Worm (Caenorhabditis elegans) whole organism, L2 larva: Measurements from ENCODE around the gene gpcp-1.
A peak's percentile ranks its signal among the peaks of the same experiment; 100 is the strongest.

Source experiments
- C34F6.9 ChIP-seq: fragments of 150-350 bp; optimal IDR thresholded peaks from 2 replicates; lab custom pipeline; 2014; ENCODE audit warnings: missing biosample characterization, missing genetic modification characterization
- F13H6.1 ChIP-seq: sonication (generic microtip); optimal IDR thresholded peaks from 2 replicates; lab custom pipeline; 2016; ENCODE audit warnings: missing genetic modification characterization, missing compliant biosample characterization
- R02D3.7 ChIP-seq: fragments of 150-350 bp; optimal IDR thresholded peaks from 2 replicates; lab custom pipeline; 2014; ENCODE audit warnings: missing biosample characterization, missing genetic modification characterization
- Y55F3AM.14 ChIP-seq: fragments of 200-800 bp; sonication (Bioruptor generic); optimal IDR thresholded peaks from 2 replicates; lab custom pipeline; 2018; ENCODE audit warnings: mild to moderate bottlenecking, missing genetic modification characterization, missing compliant biosample characterization
- ZK546.5 ChIP-seq: sonication (generic microtip); optimal IDR thresholded peaks from 2 replicates; lab custom pipeline; 2017; ENCODE audit warnings: missing biosample characterization, missing genetic modification characterization
- alr-1 ChIP-seq: fragments of 150-350 bp; optimal IDR thresholded peaks from 2 replicates; lab custom pipeline; 2014; ENCODE audit warnings: missing biosample characterization, missing genetic modification characterization
- aly-2 ChIP-seq: fragments of 150-350 bp; optimal IDR thresholded peaks from 2 replicates; lab custom pipeline; 2014; ENCODE audit warnings: missing biosample characterization, missing genetic modification characterization
- ama-1 ChIP-seq: fragments of 150-350 bp; optimal IDR thresholded peaks from 2 replicates; lab custom pipeline; 2018; ENCODE audit warnings: inconsistent platforms
- blmp-1 ChIP-seq: sonication (generic microtip); optimal IDR thresholded peaks from 2 replicates; lab custom pipeline; 2017; ENCODE audit warnings: missing genetic modification characterization, mild to moderate bottlenecking, missing compliant biosample characterization, antibody characterized with exemption, moderate library complexity; ENCODE audit not compliant: insufficient read depth
- ceh-16 ChIP-seq: fragments of 150-350 bp; optimal IDR thresholded peaks from 2 replicates; lab custom pipeline; 2014; ENCODE audit warnings: missing biosample characterization, missing genetic modification characterization
- ceh-82 ChIP-seq: fragments of 150-350 bp; optimal IDR thresholded peaks from 2 replicates; lab custom pipeline; 2014; ENCODE audit warnings: missing biosample characterization, missing genetic modification characterization
- crh-2 ChIP-seq: sonication (generic microtip); optimal IDR thresholded peaks from 2 replicates; lab custom pipeline; 2017; ENCODE audit warnings: missing biosample characterization, missing genetic modification characterization
- dmd-4 ChIP-seq: sonication (generic microtip); optimal IDR thresholded peaks from 2 replicates; lab custom pipeline; 2017; ENCODE audit warnings: missing biosample characterization, missing genetic modification characterization
- egl-27 ChIP-seq: sonication (generic microtip); optimal IDR thresholded peaks from 3 replicates; lab custom pipeline; 2017; ENCODE audit warnings: missing biosample characterization, missing genetic modification reagents, missing genetic modification characterization
- elt-1 ChIP-seq: fragments of 150-350 bp; optimal IDR thresholded peaks from 2 replicates; lab custom pipeline; 2014; ENCODE audit warnings: missing biosample characterization, missing genetic modification characterization
- elt-3 ChIP-seq: sonication (generic microtip); optimal IDR thresholded peaks from 2 replicates; lab custom pipeline; 2017; ENCODE audit warnings: missing biosample characterization, missing genetic modification characterization
- fos-1 ChIP-seq: fragments of 150-350 bp; optimal IDR thresholded peaks from 2 replicates; lab custom pipeline; 2014; ENCODE audit warnings: missing biosample characterization, missing genetic modification characterization
- gmeb-1 ChIP-seq: fragments of 150-350 bp; optimal IDR thresholded peaks from 2 replicates; lab custom pipeline; 2014; ENCODE audit warnings: missing biosample characterization, missing genetic modification characterization
- lin-11 ChIP-seq: fragments of 150-350 bp; sonication (generic microtip); optimal IDR thresholded peaks from 2 replicates; lab custom pipeline; 2014; ENCODE audit warnings: missing biosample characterization, missing genetic modification characterization, inconsistent platforms, mixed read lengths
- lin-13 ChIP-seq: fragments of 150-350 bp; optimal IDR thresholded peaks from 2 replicates; lab custom pipeline; 2014; ENCODE audit warnings: missing biosample characterization, missing genetic modification reagents, missing genetic modification characterization
- lin-39 ChIP-seq: fragments of 150-350 bp; optimal IDR thresholded peaks from 2 replicates; lab custom pipeline; 2014; ENCODE audit warnings: missing biosample characterization, missing genetic modification reagents, missing genetic modification characterization
- lsy-2 ChIP-seq, 2 experiments: fragments of 150-350 bp in 1 of 2; sonication (generic microtip) in 1 of 2; optimal IDR thresholded peaks; 2 replicates each; lab custom pipeline; 2014 to 2017; ENCODE audit warnings: missing biosample characterization in 2 of 2, missing genetic modification characterization in 2 of 2
- mab-5 ChIP-seq: fragments of 150-350 bp; optimal IDR thresholded peaks from 2 replicates; lab custom pipeline; 2014; ENCODE audit warnings: missing biosample characterization, missing genetic modification characterization
- mbf-1 ChIP-seq: sonication (generic microtip); optimal IDR thresholded peaks from 2 replicates; lab custom pipeline; 2017; ENCODE audit warnings: missing biosample characterization, missing genetic modification characterization
- mdl-1 ChIP-seq, 2 experiments: fragments of 150-350 bp in 1 of 2; sonication (generic microtip) in 1 of 2; optimal IDR thresholded peaks; 2 replicates each; lab custom pipeline; 2017; ENCODE audit warnings: missing biosample characterization in 2 of 2, missing genetic modification characterization in 2 of 2
- nhr-10 ChIP-seq: sonication (generic microtip); optimal IDR thresholded peaks from 2 replicates; lab custom pipeline; 2017; ENCODE audit warnings: missing biosample characterization, missing genetic modification characterization
- nhr-11 ChIP-seq: fragments of 150-350 bp; optimal IDR thresholded peaks from 2 replicates; lab custom pipeline; 2014; ENCODE audit warnings: missing biosample characterization, missing genetic modification characterization
- nhr-12 ChIP-seq: fragments of 150-350 bp; optimal IDR thresholded peaks from 2 replicates; lab custom pipeline; 2014; ENCODE audit warnings: missing biosample characterization, missing genetic modification characterization
- nhr-129 ChIP-seq: fragments of 150-350 bp; optimal IDR thresholded peaks from 2 replicates; lab custom pipeline; 2014; ENCODE audit warnings: missing biosample characterization, missing genetic modification characterization
- nhr-21 ChIP-seq: fragments of 150-350 bp; optimal IDR thresholded peaks from 2 replicates; lab custom pipeline; 2014; ENCODE audit warnings: missing biosample characterization, missing genetic modification characterization
- nhr-23 ChIP-seq: fragments of 150-350 bp; optimal IDR thresholded peaks from 2 replicates; lab custom pipeline; 2014; ENCODE audit warnings: missing biosample characterization, missing genetic modification reagents, missing genetic modification characterization
- nhr-237 ChIP-seq: fragments of 150-350 bp; optimal IDR thresholded peaks from 2 replicates; lab custom pipeline; 2014; ENCODE audit warnings: missing biosample characterization, missing genetic modification characterization
- nhr-25 ChIP-seq: fragments of 150-350 bp; sonication (generic microtip); optimal IDR thresholded peaks from 3 replicates; lab custom pipeline; 2014; ENCODE audit warnings: missing biosample characterization, missing genetic modification characterization
- nhr-77 ChIP-seq: fragments of 150-350 bp; optimal IDR thresholded peaks from 2 replicates; lab custom pipeline; 2014; ENCODE audit warnings: missing biosample characterization, missing genetic modification characterization
- peb-1 ChIP-seq: fragments of 150-350 bp; optimal IDR thresholded peaks from 2 replicates; lab custom pipeline; 2014; ENCODE audit warnings: missing biosample characterization, missing genetic modification characterization
- sem-4 ChIP-seq: fragments of 150-350 bp; optimal IDR thresholded peaks from 2 replicates; lab custom pipeline; 2014; ENCODE audit warnings: missing biosample characterization, missing genetic modification reagents, missing genetic modification characterization
- skn-1 ChIP-seq: sonication (generic microtip); optimal IDR thresholded peaks from 2 replicates; lab custom pipeline; 2017; ENCODE audit warnings: missing biosample characterization, missing genetic modification characterization
- sma-3 ChIP-seq: sonication (generic microtip); optimal IDR thresholded peaks from 2 replicates; lab custom pipeline; 2016; ENCODE audit warnings: missing genetic modification reagents, missing genetic modification characterization, missing compliant biosample characterization
- sma-9 ChIP-seq, 2 experiments: fragments of 150-350 bp in 1 of 2; sonication (generic microtip) in 1 of 2; optimal IDR thresholded peaks; 2 replicates each; lab custom pipeline; 2014 to 2016; ENCODE audit warnings: missing genetic modification characterization in 2 of 2, mild to moderate bottlenecking in 1 of 2, missing biosample characterization in 1 of 2, missing compliant biosample characterization in 1 of 2, missing genetic modification reagents in 1 of 2, moderate library complexity in 1 of 2
- snpc-4 ChIP-seq: fragments of 150-350 bp; optimal IDR thresholded peaks from 2 replicates; lab custom pipeline; 2014; ENCODE audit warnings: missing biosample characterization, missing genetic modification characterization
- unc-39 ChIP-seq: fragments of 150-350 bp; optimal IDR thresholded peaks from 2 replicates; lab custom pipeline; 2014; ENCODE audit warnings: missing biosample characterization, missing genetic modification characterization
- unc-55 ChIP-seq: fragments of 150-350 bp; sonication (generic microtip); optimal IDR thresholded peaks from 3 replicates; lab custom pipeline; 2014; ENCODE audit warnings: missing biosample characterization, missing genetic modification reagents, missing genetic modification characterization
- unc-62 ChIP-seq: fragments of 150-350 bp; optimal IDR thresholded peaks from 2 replicates; lab custom pipeline; 2014; ENCODE audit warnings: missing biosample characterization, missing genetic modification reagents, missing genetic modification characterization
- zag-1 ChIP-seq: fragments of 150-350 bp; optimal IDR thresholded peaks from 2 replicates; lab custom pipeline; 2014; ENCODE audit warnings: missing biosample characterization, missing genetic modification characterization
- ztf-1 ChIP-seq: fragments of 200-800 bp; sonication (Bioruptor generic); conservative IDR thresholded peaks from 2 replicates; pipeline ENCODE4 v1.3.6; 2022; ENCODE audit warnings: missing genetic modification characterization, missing compliant biosample characterization
- ztf-11 ChIP-seq: sonication (generic microtip); optimal IDR thresholded peaks from 2 replicates; lab custom pipeline; 2017; ENCODE audit warnings: missing biosample characterization, missing genetic modification characterization
- ztf-4 ChIP-seq: fragments of 150-350 bp; optimal IDR thresholded peaks from 2 replicates; lab custom pipeline; 2014; ENCODE audit warnings: missing biosample characterization, missing genetic modification characterization

The gpcp-1 gene

DNA sequence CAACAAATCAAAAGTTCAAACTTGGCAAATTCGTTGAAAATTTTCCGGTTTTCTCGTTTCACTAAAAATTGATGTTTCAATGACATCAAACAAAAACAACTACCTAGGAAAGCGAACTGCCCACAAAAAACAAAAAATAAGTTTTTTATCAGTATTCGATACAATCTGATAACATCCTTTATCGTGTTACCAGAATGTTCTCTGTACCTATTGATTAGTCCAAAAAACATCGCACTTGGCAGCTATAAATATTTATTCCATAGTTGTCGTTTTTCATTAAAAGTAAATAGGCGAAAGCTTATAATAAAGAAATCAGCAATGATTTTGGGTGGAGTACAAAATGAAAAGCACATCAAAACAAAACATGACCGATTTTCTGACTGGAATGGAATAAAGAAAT, 6.8 kb upstream of the gpcp-1 start (continued):
- TF ChIP-seq elt-3, result no peak
- TF ChIP-seq snpc-4 (tag; lab: Kevin White, UChicago), result no peak
- no peak for TF ChIP-seq nhr-77 (tag; lab: Kevin White, UChicago)
- TF ChIP-seq lin-39, result no peak
- TF ChIP-seq nhr-237 (tag; lab: Kevin White, UChicago), result no peak
- peak; percentile 53 for TF ChIP-seq skn-1 (tag; lab: Kevin White, UChicago)
- peak; percentile 62 for TF ChIP-seq crh-2 (tag; lab: Kevin White, UChicago)
- TF ChIP-seq egl-27 (tag; lab: Kevin White, UChicago), result no peak
- TF ChIP-seq mdl-1 (tag; optimal IDR thresholded peaks at IDR 0.05; lab: Kevin White, UChicago), result no peak
- no peak for TF ChIP-seq nhr-23 (tag; lab: Kevin White, UChicago)
- TF ChIP-seq ztf-1 (GFP tag; lab: Robert Waterston, UW), result no peak
- no peak for TF ChIP-seq nhr-11 (tag; lab: Kevin White, UChicago)
- TF ChIP-seq Y55F3AM.14 (GFP tag; lab: Kevin White, UChicago), result no peak
- TF ChIP-seq gmeb-1 (tag; lab: Kevin White, UChicago), result peak; percentile 33
- no peak for TF ChIP-seq lin-13 (GFP tag; lab: Kevin White, UChicago)
- TF ChIP-seq fos-1 (tag; lab: Kevin White, UChicago), result peak; percentile 30
- TF ChIP-seq sma-9 (GFP tag; optimal IDR thresholded peaks at IDR 0.05; lab: Kevin White, UChicago), result peak; percentile 27
- no peak for TF ChIP-seq sma-9 (tag; optimal IDR thresholded peaks at IDR 0.05; lab: Kevin White, UChicago)
- no peak for TF ChIP-seq mab-5 (tag; lab: Kevin White, UChicago)

DNA sequence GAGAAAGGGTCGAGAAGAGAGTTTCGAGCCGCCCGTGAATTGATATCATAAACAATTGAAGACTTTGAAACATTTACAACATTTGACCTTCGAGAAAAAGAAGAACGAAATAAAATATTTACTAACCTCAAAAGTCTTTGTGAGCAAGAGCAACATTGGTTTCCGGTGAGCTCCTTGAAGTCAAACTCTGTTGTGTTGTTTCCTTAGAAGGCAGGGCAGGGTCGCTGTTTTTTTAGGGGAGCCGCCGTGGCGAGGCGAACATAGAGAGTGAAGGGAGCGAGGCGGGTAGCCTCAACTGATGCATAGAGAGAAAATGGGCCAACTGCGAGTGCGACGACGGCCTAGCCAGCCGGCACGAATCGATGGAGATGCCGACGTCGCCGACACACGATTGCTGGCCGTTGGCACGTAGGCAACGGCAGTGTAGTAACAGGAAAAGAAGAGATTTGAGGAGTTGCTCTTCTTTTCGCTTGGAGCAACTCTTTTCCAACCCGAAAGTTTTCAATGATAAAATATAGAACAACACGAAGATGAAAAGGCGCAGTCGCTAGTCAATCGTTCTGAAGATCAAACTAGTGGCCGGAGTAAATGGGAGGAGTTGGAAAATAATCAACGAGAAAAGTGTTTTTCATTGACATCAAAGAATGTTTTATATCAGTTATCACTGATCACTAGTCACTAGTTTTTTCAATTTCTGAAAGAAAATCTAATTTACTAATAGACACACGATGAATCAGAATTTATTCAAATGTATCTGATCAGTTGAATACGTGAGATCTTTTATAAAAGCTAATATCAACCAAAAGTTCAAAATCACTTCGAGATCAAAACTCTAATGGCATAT, 5.8 kb upstream of the gpcp-1 start, which contains the start of gene mai-1:
TSS of gene mai-1 (minus strand) at position 557 of the 844 bp plus-strand sequence.
- TF ChIP-seq nhr-77 (tag; lab: Kevin White, UChicago) (no peak), gmeb-1 (tag; lab: Kevin White, UChicago) (no peak), ztf-11 (tag; lab: Kevin White, UChicago) (no peak), unc-55 (no peak), zag-1 (tag; lab: Kevin White, UChicago) (peak; percentile 73), skn-1 (tag; lab: Kevin White, UChicago) (no peak), snpc-4 (tag; lab: Kevin White, UChicago) (no peak), mab-5 (tag; lab: Kevin White, UChicago) (no peak), nhr-10 (tag; lab: Kevin White, UChicago) (no peak), nhr-25 (tag; lab: Kevin White, UChicago) (no peak), elt-1 (no peak), C34F6.9 (tag; lab: Kevin White, UChicago) (peak; percentile 50), peb-1 (tag; lab: Kevin White, UChicago) (no peak), lin-11 (tag; lab: Kevin White, UChicago) (peak; percentile 68), sma-9 (GFP tag; optimal IDR thresholded peaks at IDR 0.05; lab: Kevin White, UChicago) (no peak), sma-9 (tag; optimal IDR thresholded peaks at IDR 0.05; lab: Kevin White, UChicago) (no peak), unc-39 (tag; lab: Kevin White, UChicago) (no peak), lin-39 (no peak), dmd-4 (tag; lab: Kevin White, UChicago) (no peak), nhr-237 (tag; lab: Kevin White, UChicago) (no peak), lin-13 (GFP tag; lab: Kevin White, UChicago) (peak; percentile 35), Y55F3AM.14 (GFP tag; lab: Kevin White, UChicago) (no peak), ama-1 (peak; percentile 37), ceh-82 (tag; lab: Kevin White, UChicago) (peak; percentile 16), elt-3 (no peak), sem-4 (tag; lab: Kevin White, UChicago) (peak; percentile 19), ceh-16 (tag; lab: Kevin White, UChicago) (no peak), lsy-2 (tag; optimal IDR thresholded peaks at IDR 0.05; lab: Kevin White, UChicago) (peak in 1 of 2 experiments; percentile 46), nhr-129 (peak; percentile 65), crh-2 (tag; lab: Kevin White, UChicago) (peak; percentile 23), fos-1 (tag; lab: Kevin White, UChicago) (peak; percentile 21), mbf-1 (tag; lab: Kevin White, UChicago) (no peak), aly-2 (tag; lab: Kevin White, UChicago) (no peak), nhr-12 (no peak), unc-62 (GFP tag; lab: Kevin White, UChicago) (no peak), mdl-1 (tag; optimal IDR thresholded peaks at IDR 0.05; lab: Kevin White, UChicago) (peak in 1 of 2 experiments; percentile 6), ZK546.5 (tag; lab: Kevin White, UChicago) (no peak), sma-3 (GFP tag; lab: Kevin White, UChicago) (no peak), ztf-1 (GFP tag; lab: Robert Waterston, UW) (no peak), egl-27 (tag; lab: Kevin White, UChicago) (no peak), nhr-23 (tag; lab: Kevin White, UChicago) (no peak), nhr-11 (tag; lab: Kevin White, UChicago) (no peak), F13H6.1 (tag; lab: Kevin White, UChicago) (peak; percentile 51), blmp-1 (tag; lab: Kevin White, UChicago) (no peak), R02D3.7 (tag; lab: Kevin White, UChicago) (no peak), ztf-4 (tag; lab: Kevin White, UChicago) (peak; percentile 28), alr-1 (tag; lab: Kevin White, UChicago) (no peak), nhr-21 (tag; lab: Kevin White, UChicago) (no peak)
